Worm (Caenorhabditis elegans): ENCODE results near the gene cutl-12.

Gene cutl-12

DNA sequence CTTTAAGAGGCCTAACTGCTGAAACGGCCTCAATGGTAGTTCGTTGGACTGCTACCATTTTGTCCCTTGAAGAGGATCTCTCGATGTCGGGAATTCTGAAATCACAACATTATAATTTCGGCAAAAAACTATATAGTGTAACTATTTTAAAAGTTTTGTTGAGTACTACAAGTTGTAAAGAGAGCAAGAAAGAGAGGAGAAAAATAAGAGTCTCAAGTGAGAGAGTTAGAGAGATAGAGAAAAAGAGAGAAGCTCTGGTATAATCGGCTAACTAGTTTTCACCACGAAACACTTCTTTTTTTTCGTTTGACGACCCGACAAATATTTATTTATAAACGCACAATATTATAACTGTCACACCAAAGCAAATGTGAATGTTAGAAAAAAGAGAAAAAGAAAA, 3.3 kb upstream of the cutl-12 start, which contains the start of gene vab-9:
vab-9 (minus strand) TSS at position 101 of the 400 bp plus-strand sequence.
- TF ChIP-seq unc-62 (GFP tag; optimal IDR thresholded peaks at IDR 0.05) = no peak

- no peak for TF ChIP-seq unc-62 (GFP tag; optimal IDR thresholded peaks at IDR 0.05)
Observed at ce11 chrII:8631766-8632165, 2.5 kb downstream of the cutl-12 start.

ce11 chrII:8630088-8630487, 4.2 kb downstream of the cutl-12 start, which contains the start of gene T22C8.6:
Gene T22C8.6, minus strand, starts transcription at chrII:8630281.
- no peak for TF ChIP-seq unc-62 (GFP tag; optimal IDR thresholded peaks at IDR 0.05)

ce11 chrII:8627907-8628306, 6.4 kb downstream of the cutl-12 start:
- no peak for TF ChIP-seq unc-62 (GFP tag; optimal IDR thresholded peaks at IDR 0.05)

ce11 chrII:8626598-8626997, 7.7 kb downstream of the cutl-12 start:
- no peak for TF ChIP-seq unc-62 (GFP tag; optimal IDR thresholded peaks at IDR 0.05)

DNA sequence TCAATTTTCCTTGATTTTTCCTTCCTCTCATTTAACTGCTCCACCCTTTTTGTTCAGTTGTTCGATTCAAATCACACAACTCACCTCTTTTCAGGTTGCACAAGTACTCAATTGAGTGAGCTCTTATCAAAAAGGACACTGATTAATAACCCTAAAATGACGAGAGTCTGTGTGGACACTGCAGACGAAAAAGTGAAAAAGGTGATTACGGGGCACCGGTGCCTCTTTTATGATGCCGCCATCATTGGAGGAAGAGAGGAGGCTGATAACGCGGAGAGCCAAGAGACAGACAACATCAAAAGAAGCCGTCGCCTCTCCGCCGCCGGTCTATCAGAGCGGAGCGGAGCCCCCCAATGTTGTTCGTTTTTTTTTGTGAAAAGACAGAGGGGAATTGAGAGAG, 9.1 kb downstream of the cutl-12 start, which contains the start of gene sptf-2:
sptf-2 (plus strand) TSS at position 297 of the 400 bp plus-strand sequence.
- no peak for TF ChIP-seq unc-62 (GFP tag; optimal IDR thresholded peaks at IDR 0.05)

ce11 chrII:8623396-8623795, 10.9 kb downstream of the cutl-12 start, which contains the start of gene T22C8.4:
Gene T22C8.4, minus strand, starts transcription at chrII:8623496.
- TF ChIP-seq unc-62 (GFP tag; optimal IDR thresholded peaks at IDR 0.05) = no peak

DNA sequence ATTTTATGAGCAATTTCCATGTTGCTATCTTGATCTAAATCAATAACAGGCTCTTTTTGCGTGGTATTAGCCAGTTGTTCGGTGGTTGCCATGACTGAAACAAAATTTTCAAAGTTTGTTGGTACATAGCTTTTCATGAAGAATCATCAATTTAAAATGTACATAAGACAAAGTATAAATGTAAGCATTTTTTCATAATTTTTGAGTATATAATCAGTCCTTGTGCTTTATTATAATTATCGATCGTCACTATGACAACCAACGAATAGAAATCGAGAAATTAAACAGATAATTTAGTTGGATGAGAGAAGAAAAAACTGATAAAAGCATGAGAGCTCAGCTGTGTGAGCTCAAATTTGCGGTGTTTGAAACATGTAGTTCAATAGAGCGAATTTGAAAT, 12.4 kb downstream of the cutl-12 start, which contains the start of gene T22C8.3:
T22C8.3 (minus strand) TSS at position 101 of the 400 bp plus-strand sequence.
- no peak for TF ChIP-seq unc-62 (GFP tag; optimal IDR thresholded peaks at IDR 0.05)

ce11 chrII:8617516-8617915, 16.8 kb downstream of the cutl-12 start, which contains the start of gene chhy-1:
Gene chhy-1, minus strand, starts transcription at chrII:8617616.
- TF ChIP-seq unc-62 (GFP tag; optimal IDR thresholded peaks at IDR 0.05) = no peak

DNA sequence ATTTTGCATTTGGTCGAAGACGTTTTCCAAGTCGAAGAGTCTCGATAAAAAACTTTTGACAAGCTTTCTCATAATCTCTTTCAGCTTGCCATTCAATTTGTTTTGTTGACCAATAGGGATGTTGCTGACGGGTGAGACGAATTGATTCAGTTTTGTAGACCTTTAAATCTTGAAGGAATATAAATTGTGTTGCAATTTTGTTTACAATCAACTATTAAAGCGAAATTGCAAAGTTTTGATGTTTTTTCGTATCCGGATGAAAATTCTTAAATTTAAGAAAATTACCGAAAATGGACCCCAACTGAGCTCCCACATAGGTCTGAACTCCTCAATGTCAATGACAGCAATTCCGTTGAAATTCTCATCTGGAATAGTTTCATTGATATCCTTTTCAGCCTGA, 18.1 kb downstream of the cutl-12 start:
- TF ChIP-seq unc-62 (GFP tag; optimal IDR thresholded peaks at IDR 0.05) = no peak

- TF ChIP-seq unc-62 (GFP tag; optimal IDR thresholded peaks at IDR 0.05) = no peak
Observed at ce11 chrII:8612470-8612869, 21.8 kb downstream of the cutl-12 start, which contains the start of gene T22C8.1. Gene T22C8.1, plus strand, starts transcription at chrII:8612770.

- TF ChIP-seq unc-62 (GFP tag; optimal IDR thresholded peaks at IDR 0.05) = no peak
Observed at ce11 chrII:8611330-8611729, 23.0 kb downstream of the cutl-12 start.

ce11 chrII:8610585-8610984, 23.7 kb downstream of the cutl-12 start:
- TF ChIP-seq unc-62 (GFP tag; optimal IDR thresholded peaks at IDR 0.05) = no peak

DNA sequence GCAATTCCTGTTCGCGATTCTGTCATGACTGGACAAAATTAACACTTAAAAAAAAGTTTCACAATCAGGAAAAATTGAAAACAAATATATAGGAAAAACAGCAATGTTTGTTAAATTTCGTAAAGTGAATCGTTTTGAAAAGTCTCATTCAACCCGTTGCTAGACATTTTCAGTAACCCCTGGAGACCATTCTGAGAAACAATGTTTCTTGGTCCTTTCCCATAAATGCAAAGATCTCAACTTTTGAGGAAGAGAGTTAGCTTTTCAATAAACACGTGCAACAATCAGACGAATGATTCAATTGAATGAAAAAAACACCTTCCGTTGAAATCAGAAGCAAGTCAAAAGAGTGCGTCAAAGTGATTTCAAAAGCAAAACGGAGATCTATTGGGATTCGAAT, 24.2 kb downstream of the cutl-12 start, which contains the start of gene F28C6.9:
F28C6.9 (minus strand) TSS at position 101 of the 400 bp plus-strand sequence.
- TF ChIP-seq unc-62 (GFP tag; optimal IDR thresholded peaks at IDR 0.05) = no peak

DNA sequence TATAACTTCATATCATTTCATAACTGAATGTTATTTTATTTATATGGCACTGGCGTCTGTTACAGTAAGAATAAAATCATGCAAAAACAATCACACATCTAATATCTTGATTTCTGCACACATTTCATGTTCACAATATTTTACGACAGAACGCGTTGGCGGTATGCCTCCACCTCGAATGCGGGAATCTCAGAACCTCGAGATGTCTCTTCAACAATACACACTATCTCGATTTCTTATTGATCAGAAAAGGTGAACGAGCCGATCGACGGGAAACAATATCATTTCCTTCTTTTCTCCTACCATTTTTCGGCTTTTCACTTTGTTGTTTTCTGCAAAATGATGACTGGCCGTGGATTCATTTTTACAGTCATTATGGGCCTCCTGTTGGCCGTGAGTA, 26.6 kb downstream of the cutl-12 start, which contains the start of gene F28C6.10:
F28C6.10 (plus strand) TSS at position 301 of the 400 bp plus-strand sequence.
- TF ChIP-seq unc-62 (GFP tag; optimal IDR thresholded peaks at IDR 0.05) = no peak

- no peak for TF ChIP-seq unc-62 (GFP tag; optimal IDR thresholded peaks at IDR 0.05)
Observed at ce11 chrII:8606549-8606948, 27.7 kb downstream of the cutl-12 start, which contains the start of gene F28C6.8. Gene F28C6.8, plus strand, starts transcription at chrII:8606849.

- no peak for TF ChIP-seq unc-62 (GFP tag; optimal IDR thresholded peaks at IDR 0.05)
Observed at ce11 chrII:8603567-8604359, 30.5 kb downstream of the cutl-12 start, which contains the start of gene suf-1. Gene suf-1, plus strand, starts transcription at chrII:8603846.
